Worm (Caenorhabditis elegans): ENCODE results near the gene clec-59.

- TF ChIP-seq sox-4 (tag; optimal IDR thresholded peaks at IDR 0.05) (no peak), vab-15 (tag; optimal IDR thresholded peaks at IDR 0.05) (no peak), elt-2 (tag; optimal IDR thresholded peaks at IDR 0.05) (no peak), sptf-1 (tag; optimal IDR thresholded peaks at IDR 0.05) (no peak), nhr-19 (GFP tag; conservative IDR thresholded peaks at IDR 0.05) (no peak), blmp-1 (tag; optimal IDR thresholded peaks at IDR 0.05) (no peak)
Measured at ce11 chrII:10479348-10479747, at the start of gene clec-59.
